Fruit fly (Drosophila melanogaster): ENCODE results near the gene Pgk.

The Pgk gene

DNA sequence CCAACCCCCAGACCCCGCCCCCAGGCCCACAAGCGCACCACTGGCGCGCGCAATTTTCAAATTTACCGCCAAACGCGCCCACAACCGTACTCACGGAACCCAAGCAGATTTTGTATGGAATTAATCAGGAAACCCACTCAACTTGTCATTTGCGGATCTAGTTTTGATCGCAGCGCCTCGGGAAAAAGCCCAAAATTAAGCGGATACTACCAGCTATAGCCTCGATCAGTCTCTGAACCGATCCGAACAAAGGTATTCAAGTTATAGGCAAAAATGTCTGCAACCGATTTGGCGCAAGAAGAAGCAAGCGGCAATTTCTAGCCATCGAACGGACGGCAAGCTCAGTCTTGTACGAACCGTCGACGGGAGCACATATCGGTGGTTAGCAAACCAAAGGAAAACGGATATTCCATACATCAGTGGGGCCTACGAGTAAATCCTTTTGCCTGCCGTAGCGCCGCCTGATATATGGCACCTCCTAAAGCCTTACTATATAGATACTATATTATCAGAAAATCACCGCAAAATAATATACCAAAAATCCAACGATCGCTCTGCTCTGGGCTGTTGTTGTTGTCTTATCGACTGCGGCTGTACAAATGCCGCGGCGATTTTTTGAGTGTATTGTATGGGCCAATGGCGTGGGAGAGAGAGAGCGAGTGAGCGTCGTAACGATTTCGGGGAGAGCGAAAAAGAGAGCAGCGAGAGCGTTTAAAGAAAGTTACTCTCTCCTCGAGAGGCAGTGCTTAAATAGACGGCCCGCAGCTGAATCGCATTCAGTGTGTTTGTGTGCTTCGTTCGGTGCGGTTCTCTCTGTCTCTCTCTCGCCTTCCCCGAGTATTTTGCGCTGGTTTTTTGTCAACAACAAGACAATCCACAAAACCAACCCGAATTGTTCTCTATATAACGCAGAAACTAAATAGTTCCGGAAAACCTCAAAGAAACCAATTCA lies at the start of gene Pgk (continued):
- TF ChIP-seq CG3407 (GFP tag; optimal IDR thresholded peaks at IDR 0.05) (peak; percentile 44), hth (optimal IDR thresholded peaks at IDR 0.05) (no peak), CG9932 (GFP tag; IDR thresholded peaks at IDR 0.05) (no peak), CG2712 (tag; optimal IDR thresholded peaks at IDR 0.05) (peak; percentile 39), onecut (GFP tag; IDR thresholded peaks at IDR 0.05) (peak; percentile 59), tin (GFP tag; optimal IDR thresholded peaks at IDR 0.05) (no peak), ewg (GFP tag; optimal IDR thresholded peaks at IDR 0.05) (peak; percentile 87), CG9437 (GFP tag; optimal IDR thresholded peaks at IDR 0.05) (peak; percentile 30), MTF-1 (GFP tag; optimal IDR thresholded peaks at IDR 0.05; ENCODE audit: borderline replicate concordance) (peak; percentile 54), Hmr (GFP tag; optimal IDR thresholded peaks at IDR 0.05) (peak; percentile 21), CG10543 (GFP tag; optimal IDR thresholded peaks at IDR 0.05) (peak; percentile 81), Sin3A (optimal IDR thresholded peaks at IDR 0.05) (no peak), CG18599 (GFP tag; optimal IDR thresholded peaks at IDR 0.05) (peak; percentile 49), CG10147 (GFP tag; optimal IDR thresholded peaks at IDR 0.05) (peak; percentile 47), Hand (GFP tag; optimal IDR thresholded peaks at IDR 0.05) (peak; percentile 75), ERR (GFP tag; optimal IDR thresholded peaks at IDR 0.05) (peak; percentile 67), CoRest (tag; optimal IDR thresholded peaks at IDR 0.05) (peak; percentile 31), pros (GFP tag; optimal IDR thresholded peaks at IDR 0.05) (peak; percentile 68), CG6683 (GFP tag; optimal IDR thresholded peaks at IDR 0.05) (no peak), gcm (GFP tag; optimal IDR thresholded peaks at IDR 0.05) (peak; percentile 33), CG12071 (GFP tag; optimal IDR thresholded peaks at IDR 0.05) (peak; percentile 17), PHDP (tag; optimal IDR thresholded peaks at IDR 0.05) (peak; percentile 54), wek (GFP tag; optimal IDR thresholded peaks at IDR 0.05) (peak; percentile 16), CG15479 (GFP tag; optimal IDR thresholded peaks at IDR 0.05) (peak; percentile 98), CG11504 (tag; optimal IDR thresholded peaks at IDR 0.05) (peak; percentile 88), CG1233 (GFP tag; optimal IDR thresholded peaks at IDR 0.05) (peak; percentile 19), nerfin-1 (tag; optimal IDR thresholded peaks at IDR 0.05) (peak; percentile 5), tup (GFP tag; optimal IDR thresholded peaks at IDR 0.05) (peak; percentile 34), Atf6 (GFP tag; IDR thresholded peaks at IDR 0.05) (no peak), CG2875 (GFP tag; optimal IDR thresholded peaks at IDR 0.05) (peak; percentile 36), CG4730 (GFP tag; IDR thresholded peaks at IDR 0.05) (no peak), pho (GFP tag; optimal IDR thresholded peaks at IDR 0.05) (peak; percentile 47), ems (GFP tag; optimal IDR thresholded peaks at IDR 0.05) (peak; percentile 62), Mes4 (GFP tag; optimal IDR thresholded peaks at IDR 0.05) (peak; percentile 50), CG17385 (GFP tag; optimal IDR thresholded peaks at IDR 0.05) (peak; percentile 100), CG8290 (GFP tag; optimal IDR thresholded peaks at IDR 0.05) (peak; percentile 16), CG8290 (tag; optimal IDR thresholded peaks at IDR 0.05) (peak in 1 of 2 experiments; percentile 57), grn (GFP tag; optimal IDR thresholded peaks at IDR 0.05) (peak; percentile 5), CG17612 (GFP tag; IDR thresholded peaks at IDR 0.05) (no peak), E2f1 (GFP tag; IDR thresholded peaks at IDR 0.05) (no peak), fd102C (GFP tag; optimal IDR thresholded peaks at IDR 0.05) (peak; percentile 17), ato (GFP tag; IDR thresholded peaks at IDR 0.05; ENCODE audit: partially characterized antibody) (no peak), maf-S (GFP tag; optimal IDR thresholded peaks at IDR 0.05) (no peak), Neu2 (GFP tag; optimal IDR thresholded peaks at IDR 0.05; ENCODE audit: borderline replicate concordance) (no peak), pan (optimal IDR thresholded peaks at IDR 0.05) (no peak), pan (GFP tag; optimal IDR thresholded peaks at IDR 0.05 in 1 of 2, IDR thresholded peaks at IDR 0.05 in 1 of 2) (no peak), CG15696 (tag; optimal IDR thresholded peaks at IDR 0.05) (no peak), CG3838 (GFP tag; optimal IDR thresholded peaks at IDR 0.05) (peak; percentile 5), CG4282 (GFP tag; optimal IDR thresholded peaks at IDR 0.05) (no peak)
